Fruit fly (Drosophila melanogaster): ENCODE measurements around the gene amrt.

Gene amrt

dm6 chrX:13814058-13814457 lies 31.8 kb downstream of the amrt start:
- TF ChIP-seq CG16779 (tag; optimal IDR thresholded peaks at IDR 0.05) (no peak), CG6854 (GFP tag; optimal IDR thresholded peaks at IDR 0.05) (no peak), Eip78C (GFP tag) (no peak), net (GFP tag; optimal IDR thresholded peaks at IDR 0.05) (no peak), Ets21C (GFP tag; optimal IDR thresholded peaks at IDR 0.05) (no peak), CG6276 (GFP tag; optimal IDR thresholded peaks at IDR 0.05) (no peak), CG8319 (GFP tag; optimal IDR thresholded peaks at IDR 0.05) (no peak), pdm3 (GFP tag; optimal IDR thresholded peaks at IDR 0.05) (no peak), CG32006 (GFP tag; optimal IDR thresholded peaks at IDR 0.05) (no peak), Hr39 (GFP tag; optimal IDR thresholded peaks at IDR 0.05) (no peak), CG11902 (GFP tag; optimal IDR thresholded peaks at IDR 0.05) (no peak), esn (GFP tag; optimal IDR thresholded peaks at IDR 0.05) (no peak), Smox (GFP tag; optimal IDR thresholded peaks at IDR 0.05) (no peak), dac (GFP tag; optimal IDR thresholded peaks at IDR 0.05) (no peak), Hr4 (GFP tag; optimal IDR thresholded peaks at IDR 0.05) (no peak), salr (GFP tag; optimal IDR thresholded peaks at IDR 0.05) (no peak), Ets96B (tag; optimal IDR thresholded peaks at IDR 0.05) (no peak), Lpt (GFP tag; optimal IDR thresholded peaks at IDR 0.05) (no peak), Gug (GFP tag; IDR thresholded peaks at IDR 0.05) (no peak), fkh (GFP tag; optimal IDR thresholded peaks at IDR 0.05) (no peak)

- TF ChIP-seq CG4318 (GFP tag; optimal IDR thresholded peaks at IDR 0.05) (peak; percentile 74), achi (GFP tag; optimal IDR thresholded peaks at IDR 0.05) (peak; percentile 70), CG3919 (GFP tag; optimal IDR thresholded peaks at IDR 0.05) (peak; percentile 72), CG1621 (tag; optimal IDR thresholded peaks at IDR 0.05) (peak; percentile 55), lz (GFP tag; optimal IDR thresholded peaks at IDR 0.05) (peak; percentile 44), Ets96B (tag; optimal IDR thresholded peaks at IDR 0.05) (peak; percentile 73), Hr38 (GFP tag; optimal IDR thresholded peaks at IDR 0.05) (no peak), fd85E (GFP tag; optimal IDR thresholded peaks at IDR 0.05) (no peak), Smox (GFP tag; optimal IDR thresholded peaks at IDR 0.05) (peak; percentile 24), Sox102F (GFP tag; optimal IDR thresholded peaks at IDR 0.05) (peak; percentile 49), salr (GFP tag; optimal IDR thresholded peaks at IDR 0.05) (peak; percentile 31 to 80), net (GFP tag; optimal IDR thresholded peaks at IDR 0.05) (peak; percentile 78), Hr4 (GFP tag; optimal IDR thresholded peaks at IDR 0.05) (peak; percentile 81), CG34406 (GFP tag; optimal IDR thresholded peaks at IDR 0.05) (peak; percentile 58), OdsH (GFP tag; optimal IDR thresholded peaks at IDR 0.05) (peak; percentile 76), esn (GFP tag; optimal IDR thresholded peaks at IDR 0.05) (peak; percentile 63), Ets21C (GFP tag; optimal IDR thresholded peaks at IDR 0.05) (peak; percentile 38), CG6276 (GFP tag; optimal IDR thresholded peaks at IDR 0.05) (peak; percentile 85), CG6854 (GFP tag; optimal IDR thresholded peaks at IDR 0.05) (no peak), Gug (GFP tag; IDR thresholded peaks at IDR 0.05) (no peak; the same call in 1 of the 2 replicates), CG7368 (GFP tag; optimal IDR thresholded peaks at IDR 0.05) (peak; percentile 15), spab (GFP tag; optimal IDR thresholded peaks at IDR 0.05) (peak; percentile 64), Met (GFP tag; optimal IDR thresholded peaks at IDR 0.05) (peak; percentile 67), fd59A (GFP tag; optimal IDR thresholded peaks at IDR 0.05) (peak; percentile 75), Hr39 (GFP tag; optimal IDR thresholded peaks at IDR 0.05) (peak; percentile 61), CG6163 (GFP tag; IDR thresholded peaks at IDR 0.05) (peak; percentile 50; the same call in 2 of the 3 replicates), CG31627 (GFP tag; optimal IDR thresholded peaks at IDR 0.05) (peak; percentile 64), CG6792 (GFP tag; optimal IDR thresholded peaks at IDR 0.05) (peak; percentile 64), eg (GFP tag; IDR thresholded peaks at IDR 0.05) (peak; percentile 63; the same call in 2 of the 3 replicates), CG11902 (GFP tag; optimal IDR thresholded peaks at IDR 0.05) (peak; percentile 45), Eip75B (GFP tag; optimal IDR thresholded peaks at IDR 0.05) (peak; percentile 81), CG10669 (GFP tag; optimal IDR thresholded peaks at IDR 0.05) (peak; percentile 75), CG8632 (GFP tag; optimal IDR thresholded peaks at IDR 0.05) (peak; percentile 46), Eip78C (GFP tag) (peak; percentile 92), CG3032 (tag; optimal IDR thresholded peaks at IDR 0.05) (peak; percentile 76), Sox14 (GFP tag; optimal IDR thresholded peaks at IDR 0.05) (peak; percentile 73), CG10631 (GFP tag; optimal IDR thresholded peaks at IDR 0.05) (peak; percentile 68), Blimp-1 (GFP tag; optimal IDR thresholded peaks at IDR 0.05) (no peak), Sox15 (GFP tag; optimal IDR thresholded peaks at IDR 0.05) (peak; percentile 51), dac (GFP tag; optimal IDR thresholded peaks at IDR 0.05) (peak; percentile 68), acj6 (GFP tag; optimal IDR thresholded peaks at IDR 0.05) (peak; percentile 79), CG11294 (GFP tag; IDR thresholded peaks at IDR 0.05) (peak; percentile 61)
These were observed 33.4 kb downstream of the amrt start for dm6 chrX:13815526-13816173.

Measured in whole organism, prepupa.